Fruit fly (Drosophila melanogaster): Measurements from ENCODE around the gene Ccp84Ab.

Gene Ccp84Ab

dm6 chr3R:6657278-6658246, 45.1 kb downstream of the Ccp84Ab start, which contains the start of the genes CG1307 and twr (continued):
- no peak for TF ChIP-seq Hey (tag; optimal IDR thresholded peaks at IDR 0.05)
- TF ChIP-seq CG12236 (GFP tag; optimal IDR thresholded peaks at IDR 0.05): no peak
- TF ChIP-seq Bdp1 (GFP tag; optimal IDR thresholded peaks at IDR 0.05): no peak
- no peak for TF ChIP-seq seq (GFP tag; IDR thresholded peaks at IDR 0.05)
- no peak for TF ChIP-seq Oli (tag; optimal IDR thresholded peaks at IDR 0.05)
- TF ChIP-seq HLH4C (GFP tag; IDR thresholded peaks at IDR 0.05; ENCODE audit: partially characterized antibody): 0 out of 3 replicates have a peak, but pooled peaks have one; percentile 38
- no peak for TF ChIP-seq run (tag; optimal IDR thresholded peaks at IDR 0.05)
- TF ChIP-seq CG11696 (GFP tag; IDR thresholded peaks at IDR 0.05): no peak
- TF ChIP-seq Dref (GFP tag; IDR thresholded peaks at IDR 0.05): peak; percentile 60
- no peak for TF ChIP-seq CG6654 (GFP tag; optimal IDR thresholded peaks at IDR 0.05)
- no peak for TF ChIP-seq Sox102F (GFP tag; optimal IDR thresholded peaks at IDR 0.05)
- no peak for TF ChIP-seq kni (GFP tag; optimal IDR thresholded peaks at IDR 0.05)
- TF ChIP-seq CG17568 (GFP tag; optimal IDR thresholded peaks at IDR 0.05): no peak
- no peak for TF ChIP-seq grn (GFP tag; optimal IDR thresholded peaks at IDR 0.05)
- TF ChIP-seq Mes4 (GFP tag; optimal IDR thresholded peaks at IDR 0.05): no peak
- no peak for TF ChIP-seq CG11398 (GFP tag; optimal IDR thresholded peaks at IDR 0.05)
- TF ChIP-seq CG17361 (GFP tag; IDR thresholded peaks at IDR 0.05): no peak
- TF ChIP-seq CG17186 (GFP tag; optimal IDR thresholded peaks at IDR 0.05): peak; percentile 33
- no peak for TF ChIP-seq kay (GFP tag; optimal IDR thresholded peaks at IDR 0.05)
- TF ChIP-seq unpg (GFP tag; optimal IDR thresholded peaks at IDR 0.05): no peak
- peak; percentile 74 for TF ChIP-seq pzg (GFP tag; optimal IDR thresholded peaks at IDR 0.05)
- no peak for TF ChIP-seq CG9876 (GFP tag; optimal IDR thresholded peaks at IDR 0.05)
- TF ChIP-seq CG10366 (GFP tag; IDR thresholded peaks at IDR 0.05): no peak
- TF ChIP-seq CG4617 (GFP tag; optimal IDR thresholded peaks at IDR 0.05; ENCODE audit: borderline replicate concordance): peak; percentile 55
- TF ChIP-seq E2f2 (GFP tag; IDR thresholded peaks at IDR 0.05): peak; percentile 81
- TF ChIP-seq CG13894 (tag; optimal IDR thresholded peaks at IDR 0.05): no peak
- TF ChIP-seq CG30020 (tag; optimal IDR thresholded peaks at IDR 0.05): no peak
- no peak for TF ChIP-seq CG6254 (GFP tag; optimal IDR thresholded peaks at IDR 0.05)
- peak; percentile 42 for TF ChIP-seq CG1233 (GFP tag; optimal IDR thresholded peaks at IDR 0.05)
- TF ChIP-seq CG3838 (GFP tag; optimal IDR thresholded peaks at IDR 0.05): no peak
- TF ChIP-seq maf-S (GFP tag; optimal IDR thresholded peaks at IDR 0.05): no peak
- no peak for TF ChIP-seq CG5180 (GFP tag; optimal IDR thresholded peaks at IDR 0.05)
- TF ChIP-seq crol (GFP tag; IDR thresholded peaks at IDR 0.05): no peak
- TF ChIP-seq PHDP (tag; optimal IDR thresholded peaks at IDR 0.05): no peak
- 0 out of 2 replicates have a peak, but pooled peaks have one; percentile 13 for TF ChIP-seq ranshi (GFP tag; IDR thresholded peaks at IDR 0.05)
- no peak for TF ChIP-seq prd (optimal IDR thresholded peaks at IDR 0.05)
- TF ChIP-seq prd (GFP tag; IDR thresholded peaks at IDR 0.05): peak; percentile 26; the same call in 1 of the 3 replicates
- no peak for TF ChIP-seq Hmx (GFP tag; optimal IDR thresholded peaks at IDR 0.05)
- peak; percentile 24 for TF ChIP-seq CG15696 (tag; optimal IDR thresholded peaks at IDR 0.05)
- TF ChIP-seq phol (tag; optimal IDR thresholded peaks at IDR 0.05): peak; percentile 68
- no peak for TF ChIP-seq mam (GFP tag; optimal IDR thresholded peaks at IDR 0.05)
- no peak for TF ChIP-seq CG10274 (GFP tag; optimal IDR thresholded peaks at IDR 0.05)
- TF ChIP-seq CG12104 (GFP tag; optimal IDR thresholded peaks at IDR 0.05): no peak
- no peak for TF ChIP-seq oc (tag; optimal IDR thresholded peaks at IDR 0.05)
- TF ChIP-seq pb (GFP tag; optimal IDR thresholded peaks at IDR 0.05): no peak
- TF ChIP-seq zfh2 (GFP tag; optimal IDR thresholded peaks at IDR 0.05): no peak
- no peak for TF ChIP-seq CG1832 (GFP tag; optimal IDR thresholded peaks at IDR 0.05)

Data from whole organism, embryonic.